Fruit fly (Drosophila melanogaster) whole organism, embryonic: Measurements from ENCODE around the gene Rai1.

ENCODE experiments used
- CG1024 ChIP-seq: fragments of 200-800 bp; sonication (Bioruptor generic); IDR thresholded peaks from 2 replicates; pipeline ENCODE4 v1.3.6; 2022; ENCODE audit warnings: missing biosample characterization, missing genetic modification characterization
- CG1647 ChIP-seq: fragments of 200-800 bp; sonication (Bioruptor generic); optimal IDR thresholded peaks from 3 replicates; lab custom pipeline; 2016; ENCODE audit warnings: missing biosample characterization, missing genetic modification characterization
- CG2889 ChIP-seq: fragments of 200-800 bp; sonication (Bioruptor generic); IDR thresholded peaks from 3 replicates; pipeline ENCODE4 v1.3.6; 2022; ENCODE audit warnings: missing biosample characterization, missing genetic modification characterization
- Fer1 ChIP-seq: fragments of 200-800 bp; sonication (Bioruptor generic); optimal IDR thresholded peaks from 2 replicates; lab custom pipeline; 2017; ENCODE audit warnings: missing biosample characterization, mild to moderate bottlenecking, missing genetic modification characterization
- Hr78 ChIP-seq, 2 experiments: fragments of 200-800 bp in 1 of 2; fragments of >200 bp in 1 of 2; sonication (Bioruptor generic) in 1 of 2; optimal IDR thresholded peaks; 2 replicates each; lab custom pipeline; 2017 to 2019; ENCODE audit warnings: missing biosample characterization in 2 of 2, missing genetic modification characterization in 2 of 2, mild to moderate bottlenecking in 1 of 2, moderate library complexity in 1 of 2
- MESR4 ChIP-seq: fragments of 200-800 bp; sonication (Bioruptor generic); optimal IDR thresholded peaks from 2 replicates; lab custom pipeline; 2018; ENCODE audit warnings: missing biosample characterization, mild to moderate bottlenecking, missing genetic modification characterization, moderate library complexity
- Six4 ChIP-seq: fragments of 200-800 bp; sonication (Bioruptor generic); optimal IDR thresholded peaks from 2 replicates; lab custom pipeline; 2016; ENCODE audit warnings: missing biosample characterization, missing genetic modification characterization
- ewg ChIP-seq: fragments of 200-800 bp; sonication (Bioruptor generic); optimal IDR thresholded peaks from 3 replicates; lab custom pipeline; 2017; ENCODE audit warnings: mild to moderate bottlenecking, missing biosample characterization, missing genetic modification reagents, missing genetic modification characterization
- fd96Cb ChIP-seq: fragments of 200-800 bp; sonication (Bioruptor generic); optimal IDR thresholded peaks from 2 replicates; lab custom pipeline; 2018; ENCODE audit warnings: missing biosample characterization, mild to moderate bottlenecking, missing genetic modification characterization, moderate library complexity
- gro ChIP-seq: fragments of 200-800 bp; sonication (Bioruptor generic); optimal IDR thresholded peaks from 2 replicates; lab custom pipeline; 2016; ENCODE audit warnings: missing biosample characterization, missing genetic modification characterization
- lola ChIP-seq, 3 experiments: fragments of >200 bp in 2 of 3; fragments of 200-800 bp in 1 of 3; sonication (Bioruptor generic) in 1 of 3; optimal IDR thresholded peaks; 2 replicates each; lab custom pipeline; 2017 to 2019; ENCODE audit warnings: missing biosample characterization in 3 of 3, missing genetic modification characterization in 3 of 3, mild to moderate bottlenecking in 1 of 3, moderate library complexity in 1 of 3
- psq ChIP-seq: fragments of 200-800 bp; sonication (Bioruptor generic); optimal IDR thresholded peaks from 2 replicates; lab custom pipeline; 2017; ENCODE audit warnings: missing biosample characterization, missing genetic modification characterization
- sima ChIP-seq: fragments of 200-800 bp; sonication (Bioruptor generic); optimal IDR thresholded peaks from 2 replicates; lab custom pipeline; 2016; ENCODE audit warnings: missing biosample characterization, missing genetic modification characterization

DNA sequence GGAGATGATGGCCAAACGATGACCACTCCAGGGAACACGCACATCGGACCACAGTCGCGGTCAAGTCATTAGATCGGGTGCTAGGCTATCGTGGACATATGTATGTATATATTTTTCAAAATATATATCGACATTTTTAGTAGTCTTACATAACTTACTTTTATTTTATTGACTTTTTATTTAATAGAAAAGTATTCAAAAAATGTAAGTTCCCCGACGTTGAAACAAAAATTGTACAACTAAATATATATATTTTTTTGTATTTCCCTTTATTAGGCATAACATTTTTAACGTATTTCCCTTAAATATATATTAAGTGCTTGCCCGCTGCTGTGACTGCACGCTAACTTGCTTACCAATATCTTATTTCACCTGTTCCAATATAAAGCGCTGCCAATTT, 12.0 kb upstream of the Rai1 start:
- TF ChIP-seq Hr78 (GFP tag; optimal IDR thresholded peaks at IDR 0.05; lab: Kevin White, UChicago) (no peak), lola (GFP tag; optimal IDR thresholded peaks at IDR 0.05; lab: Kevin White, UChicago) (no peak), Fer1 (no peak), sima (GFP tag; lab: Kevin White, UChicago) (no peak), psq (no peak), MESR4 (GFP tag; lab: Kevin White, UChicago) (no peak), Six4 (GFP tag; lab: Kevin White, UChicago) (no peak), fd96Cb (tag; lab: Kevin White, UChicago) (peak; percentile 23), CG1024 (GFP tag; lab: Robert Waterston, UW) (no peak), CG1647 (GFP tag; lab: Kevin White, UChicago) (no peak), ewg (no peak), gro (GFP tag; lab: Kevin White, UChicago) (no peak), CG2889 (no peak)
